Fruit fly (Drosophila melanogaster) whole organism, adult: ENCODE results near the gene elgi.

Source experiments
- CG11617 ChIP-seq: fragments of 200-800 bp; sonication (Bioruptor generic); optimal IDR thresholded peaks from 2 replicates; lab custom pipeline; 2017; ENCODE audit warnings: mild to moderate bottlenecking, missing biosample characterization, missing genetic modification reagents, missing genetic modification characterization
- CG12768 ChIP-seq: fragments of 200-800 bp; sonication (Bioruptor generic); optimal IDR thresholded peaks from 2 replicates; lab custom pipeline; 2017; ENCODE audit warnings: missing biosample characterization, missing genetic modification characterization, mild to moderate bottlenecking, moderate library complexity, missing genetic modification reagents
- CG14711 ChIP-seq: fragments of 200-800 bp; sonication (Bioruptor generic); optimal IDR thresholded peaks from 2 replicates; lab custom pipeline; 2018; ENCODE audit warnings: missing biosample characterization, mild to moderate bottlenecking, missing genetic modification characterization, moderate library complexity
- CG1620 ChIP-seq: fragments of 200-800 bp; sonication (Bioruptor generic); optimal IDR thresholded peaks from 2 replicates; lab custom pipeline; 2016; ENCODE audit warnings: missing biosample characterization, missing genetic modification characterization
- CG33017 ChIP-seq: fragments of 200-800 bp; sonication (Bioruptor generic); optimal IDR thresholded peaks from 2 replicates; lab custom pipeline; 2018; ENCODE audit warnings: missing biosample characterization, mild to moderate bottlenecking, missing genetic modification characterization, moderate library complexity
- CG5204 ChIP-seq: fragments of 200-800 bp; sonication (Bioruptor generic); optimal IDR thresholded peaks from 2 replicates; lab custom pipeline; 2016; ENCODE audit warnings: missing biosample characterization, missing genetic modification characterization
- CG7045 ChIP-seq: fragments of 200-800 bp; sonication (Bioruptor generic); optimal IDR thresholded peaks from 2 replicates; lab custom pipeline; 2017; ENCODE audit warnings: missing biosample characterization, mild to moderate bottlenecking, missing genetic modification characterization
- CG7101 ChIP-seq: fragments of 200-800 bp; sonication (Bioruptor generic); optimal IDR thresholded peaks from 2 replicates; lab custom pipeline; 2018; ENCODE audit warnings: missing biosample characterization, mild to moderate bottlenecking, missing genetic modification characterization, moderate library complexity
- Clk ChIP-seq: fragments of 200-800 bp; sonication (Bioruptor generic); optimal IDR thresholded peaks from 2 replicates; lab custom pipeline; 2017; ENCODE audit warnings: missing biosample characterization, missing genetic modification characterization
- Crg-1 ChIP-seq: fragments of 200-800 bp; sonication (Bioruptor generic); optimal IDR thresholded peaks from 2 replicates; lab custom pipeline; 2016; ENCODE audit warnings: missing biosample characterization, missing genetic modification characterization
- Hr96 ChIP-seq: fragments of 200-800 bp; sonication (Bioruptor generic); optimal IDR thresholded peaks from 2 replicates; lab custom pipeline; 2016; ENCODE audit warnings: missing biosample characterization, missing genetic modification characterization
- Mnt ChIP-seq: fragments of 200-800 bp; sonication (Bioruptor generic); optimal IDR thresholded peaks from 2 replicates; lab custom pipeline; 2016; ENCODE audit warnings: missing biosample characterization, mild to moderate bottlenecking, missing genetic modification characterization
- bab1 ChIP-seq: fragments of 200-800 bp; sonication (Bioruptor generic); optimal IDR thresholded peaks from 3 replicates; lab custom pipeline; 2019; ENCODE audit warnings: missing biosample characterization, mild to moderate bottlenecking, missing genetic modification characterization, moderate library complexity
- cic ChIP-seq: fragments of 200-800 bp; sonication (Bioruptor generic); optimal IDR thresholded peaks from 2 replicates; lab custom pipeline; 2017; ENCODE audit warnings: missing biosample characterization, mild to moderate bottlenecking, missing genetic modification characterization, moderate library complexity
- cnc ChIP-seq, 2 experiments: fragments of >200 bp; optimal IDR thresholded peaks; 2 replicates each; lab custom pipeline; 2017
- kay ChIP-seq: fragments of 200-800 bp; sonication (Bioruptor generic); peaks from one replicate; lab custom pipeline; 2016; ENCODE audit warnings: missing biosample characterization, missing genetic modification characterization, borderline replicate concordance
- ovo ChIP-seq: fragments of 200-800 bp; sonication (Bioruptor generic); optimal IDR thresholded peaks from 2 replicates; lab custom pipeline; 2016; ENCODE audit warnings: missing biosample characterization, missing genetic modification characterization
- pad ChIP-seq: fragments of 200-800 bp; sonication (Bioruptor generic); optimal IDR thresholded peaks from 3 replicates; lab custom pipeline; 2017; ENCODE audit warnings: missing biosample characterization, missing genetic modification characterization, mild to moderate bottlenecking, moderate library complexity, missing genetic modification reagents
- tj ChIP-seq: fragments of 200-800 bp; sonication (Bioruptor generic); optimal IDR thresholded peaks from 3 replicates; lab custom pipeline; 2017; ENCODE audit warnings: missing biosample characterization, mild to moderate bottlenecking, missing genetic modification characterization, moderate library complexity
- toe ChIP-seq: fragments of 200-800 bp; sonication (Bioruptor generic); optimal IDR thresholded peaks from 2 replicates; lab custom pipeline; 2016; ENCODE audit warnings: missing biosample characterization, missing genetic modification characterization

Gene elgi

DNA sequence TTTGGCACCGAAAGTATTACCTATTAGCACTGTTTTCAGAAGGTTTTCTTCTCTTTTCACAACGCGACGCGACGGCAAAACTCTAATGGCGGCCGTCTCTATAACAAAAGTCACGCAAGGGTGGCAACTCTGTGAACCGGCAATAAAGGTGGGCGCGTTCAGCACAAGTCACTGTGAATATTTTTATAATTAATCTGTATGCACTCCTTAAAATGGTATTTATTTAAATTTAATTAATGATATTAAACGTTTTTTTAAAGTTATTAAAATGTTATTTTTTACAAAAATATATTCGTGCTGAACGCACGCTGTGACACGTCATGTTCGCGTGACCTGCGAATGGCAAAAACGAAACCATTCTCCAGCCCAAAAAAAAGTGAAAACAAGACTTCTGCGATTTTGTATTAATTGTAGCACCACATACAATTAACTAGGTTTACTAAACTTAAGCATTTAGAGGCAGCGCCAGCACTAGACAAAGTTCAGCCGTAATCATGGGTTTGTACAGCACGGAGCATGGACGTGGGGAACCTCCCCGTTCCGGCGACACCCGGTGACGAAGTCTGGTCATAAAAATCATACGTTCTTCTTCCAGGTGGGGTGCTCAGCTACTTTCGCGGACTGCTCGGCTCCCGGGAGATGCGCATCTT, 26.6 kb downstream of the elgi start, which contains the start of the genes brm and Arl1:
Gene brm, minus strand, starts transcription at position 87 of the 650 bp plus-strand sequence.
Gene Arl1, plus strand, starts transcription at position 353 of the 650 bp plus-strand sequence.
- TF ChIP-seq CG11617 (GFP tag; lab: Kevin White, UChicago) (peak; percentile 99), tj (GFP tag; lab: Kevin White, UChicago) (peak; percentile 93), CG1620 (peak; percentile 97), Hr96 (GFP tag; lab: Kevin White, UChicago) (peak; percentile 95), cic (peak; percentile 93), cnc (optimal IDR thresholded peaks at IDR 0.05; lab: Kevin White, UChicago) (no peak), pad (GFP tag; lab: Kevin White, UChicago) (peak; percentile 95), Crg-1 (GFP tag; lab: Kevin White, UChicago) (peak; percentile 97), Clk (peak; percentile 99), CG14711 (tag; lab: Kevin White, UChicago) (peak; percentile 98), CG33017 (tag; lab: Kevin White, UChicago) (peak; percentile 98), bab1 (GFP tag; lab: Kevin White, UChicago) (peak; percentile 99), CG12768 (peak; percentile 99), Mnt (GFP tag; lab: Kevin White, UChicago) (peak; percentile 95), CG7101 (tag; lab: Kevin White, UChicago) (peak; percentile 99), toe (GFP tag; lab: Kevin White, UChicago) (peak; percentile 99), CG5204 (GFP tag; lab: Kevin White, UChicago) (peak; percentile 97), kay (GFP tag; lab: Kevin White, UChicago) (no peak), CG7045 (peak; percentile 99), ovo (GFP tag; lab: Kevin White, UChicago) (peak; percentile 98)

DNA sequence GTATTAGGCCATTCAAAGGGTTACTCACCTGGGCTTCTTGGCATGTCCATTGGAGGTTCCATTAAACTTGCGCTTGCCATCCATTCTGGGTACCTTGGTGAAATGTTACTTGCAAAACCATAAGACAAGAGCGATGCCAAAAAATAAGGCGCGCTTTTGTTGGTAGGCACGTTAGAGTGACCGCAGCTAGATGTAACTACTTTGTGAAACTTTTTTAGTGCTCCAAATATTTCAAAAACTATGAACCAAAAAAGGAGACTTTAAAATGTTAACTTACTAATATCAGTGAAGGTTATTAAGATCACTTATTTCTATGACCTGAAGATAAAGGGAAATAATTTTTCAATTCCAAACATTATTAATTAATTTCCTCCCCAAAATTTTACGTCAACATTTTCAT, 31.3 kb downstream of the elgi start, which contains the start of gene PolD1:
Gene PolD1, minus strand, starts transcription at position 181 of the 400 bp plus-strand sequence.
- TF ChIP-seq bab1 (GFP tag; lab: Kevin White, UChicago) (no peak), Clk (no peak), toe (GFP tag; lab: Kevin White, UChicago) (no peak), CG1620 (no peak), ovo (GFP tag; lab: Kevin White, UChicago) (no peak), CG7101 (tag; lab: Kevin White, UChicago) (no peak), Crg-1 (GFP tag; lab: Kevin White, UChicago) (no peak), tj (GFP tag; lab: Kevin White, UChicago) (no peak), CG11617 (GFP tag; lab: Kevin White, UChicago) (no peak), cnc (optimal IDR thresholded peaks at IDR 0.05; lab: Kevin White, UChicago) (no peak), Mnt (GFP tag; lab: Kevin White, UChicago) (no peak), CG12768 (no peak), pad (GFP tag; lab: Kevin White, UChicago) (no peak), cic (no peak), CG5204 (GFP tag; lab: Kevin White, UChicago) (no peak), CG14711 (tag; lab: Kevin White, UChicago) (no peak), CG33017 (tag; lab: Kevin White, UChicago) (no peak)

DNA sequence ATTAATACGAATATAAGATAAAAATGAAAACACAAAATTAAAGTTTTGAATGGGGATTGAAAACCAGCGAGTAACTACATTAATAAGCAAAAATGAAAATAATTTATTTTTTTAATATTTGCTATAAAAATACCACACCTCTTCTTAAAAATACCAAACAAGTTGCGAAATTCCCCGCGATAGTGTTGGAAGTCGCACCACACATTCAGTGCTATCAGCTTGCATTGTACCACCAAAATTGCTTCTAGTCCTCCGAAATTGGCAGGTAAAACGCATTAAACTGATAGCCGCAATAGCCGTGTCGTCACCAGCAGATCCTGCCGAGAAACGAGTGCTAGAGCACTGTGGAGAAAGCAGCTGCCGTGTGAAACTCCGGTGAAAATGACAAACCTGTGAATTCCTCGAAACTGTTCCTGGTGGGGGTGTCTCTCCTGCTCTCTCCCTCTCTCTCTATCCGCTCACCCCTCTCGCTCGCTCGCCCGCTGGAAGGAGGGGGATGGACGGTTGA, 31.7 kb downstream of the elgi start, which contains the start of gene Hip14:
Gene Hip14, plus strand, starts transcription at position 198 of the 508 bp plus-strand sequence.
- no peak for TF ChIP-seq Hr96 (GFP tag; lab: Kevin White, UChicago)
- peak; percentile 25 for TF ChIP-seq CG1620
- no peak for TF ChIP-seq toe (GFP tag; lab: Kevin White, UChicago)
- peak; percentile 65 for TF ChIP-seq CG12768
- peak; percentile 58 for TF ChIP-seq CG7101 (tag; lab: Kevin White, UChicago)
- peak; percentile 12 for TF ChIP-seq CG7045
- peak; percentile 24 for TF ChIP-seq CG14711 (tag; lab: Kevin White, UChicago)
- TF ChIP-seq CG33017 (tag; lab: Kevin White, UChicago) = peak; percentile 16
- no peak for TF ChIP-seq CG5204 (GFP tag; lab: Kevin White, UChicago)
- no peak for TF ChIP-seq ovo (GFP tag; lab: Kevin White, UChicago)
- TF ChIP-seq cic = peak; percentile 16
- TF ChIP-seq cnc (optimal IDR thresholded peaks at IDR 0.05; lab: Kevin White, UChicago) = no peak
- no peak for TF ChIP-seq kay (GFP tag; lab: Kevin White, UChicago)
- TF ChIP-seq bab1 (GFP tag; lab: Kevin White, UChicago) = peak; percentile 11
- TF ChIP-seq Clk = no peak
- peak; percentile 10 for TF ChIP-seq Crg-1 (GFP tag; lab: Kevin White, UChicago)
- TF ChIP-seq tj (GFP tag; lab: Kevin White, UChicago) = no peak
- TF ChIP-seq Mnt (GFP tag; lab: Kevin White, UChicago) = no peak
- peak; percentile 51 for TF ChIP-seq CG11617 (GFP tag; lab: Kevin White, UChicago)
- peak; percentile 95 for TF ChIP-seq pad (GFP tag; lab: Kevin White, UChicago)

DNA sequence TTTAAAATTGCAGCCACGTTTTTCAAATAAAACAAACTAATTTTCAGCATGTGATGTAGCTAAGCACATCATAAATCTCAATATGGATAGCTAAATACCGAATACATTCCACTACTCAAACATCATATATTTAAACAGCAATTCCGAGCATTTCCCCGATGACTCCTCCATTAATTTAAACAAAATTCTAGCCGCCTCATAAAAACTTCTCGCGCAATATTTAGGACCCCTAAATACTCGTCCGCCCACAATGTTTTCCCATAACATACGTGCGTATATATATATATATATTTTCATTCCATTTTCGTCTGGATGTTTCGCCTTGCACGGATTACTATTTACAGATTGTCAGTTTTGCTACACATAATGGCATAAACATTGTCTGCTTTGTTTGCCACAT, 39.7 kb downstream of the elgi start:
- no peak for TF ChIP-seq Crg-1 (GFP tag; lab: Kevin White, UChicago)
- no peak for TF ChIP-seq CG12768
- TF ChIP-seq bab1 (GFP tag; lab: Kevin White, UChicago) = no peak
- no peak for TF ChIP-seq CG11617 (GFP tag; lab: Kevin White, UChicago)
- TF ChIP-seq Clk = no peak
- TF ChIP-seq kay (GFP tag; lab: Kevin White, UChicago) = no peak
- no peak for TF ChIP-seq CG1620
- no peak for TF ChIP-seq cic
- TF ChIP-seq ovo (GFP tag; lab: Kevin White, UChicago) = no peak
- no peak for TF ChIP-seq CG7101 (tag; lab: Kevin White, UChicago)
- TF ChIP-seq Mnt (GFP tag; lab: Kevin White, UChicago) = no peak
- TF ChIP-seq pad (GFP tag; lab: Kevin White, UChicago) = no peak
- no peak for TF ChIP-seq cnc (optimal IDR thresholded peaks at IDR 0.05; lab: Kevin White, UChicago)
- TF ChIP-seq CG33017 (tag; lab: Kevin White, UChicago) = no peak
- TF ChIP-seq toe (GFP tag; lab: Kevin White, UChicago) = no peak
- no peak for TF ChIP-seq CG14711 (tag; lab: Kevin White, UChicago)

DNA sequence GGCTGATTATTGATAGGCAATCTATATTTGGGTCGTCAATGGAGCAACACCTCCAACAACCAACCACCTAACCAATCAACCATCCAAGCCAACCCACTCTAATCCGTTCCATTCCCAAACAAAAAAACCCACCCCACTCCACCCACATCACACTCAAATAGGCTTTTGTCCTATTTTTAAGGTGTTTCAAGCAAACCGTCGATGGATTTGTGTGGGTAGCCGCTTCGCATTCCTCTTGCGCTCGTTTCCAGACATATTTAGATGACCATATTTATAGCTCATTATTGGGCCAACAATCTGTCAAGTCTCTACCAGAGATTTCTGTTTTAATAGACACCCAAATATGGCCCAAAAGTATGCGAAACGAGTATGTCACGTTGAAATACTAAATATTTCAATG, 41.9 kb downstream of the elgi start:
- no peak for TF ChIP-seq bab1 (GFP tag; lab: Kevin White, UChicago)
- TF ChIP-seq CG1620 = no peak
- TF ChIP-seq toe (GFP tag; lab: Kevin White, UChicago) = no peak
- no peak for TF ChIP-seq Crg-1 (GFP tag; lab: Kevin White, UChicago)
- TF ChIP-seq CG33017 (tag; lab: Kevin White, UChicago) = no peak
